Worm (Caenorhabditis elegans) whole organism, L4 larva: ENCODE results near the gene C13B9.2.

Experiments
- F26F4.8 ChIP-seq: fragments of 200-800 bp; sonication (Bioruptor generic); conservative IDR thresholded peaks from 2 replicates; pipeline ENCODE4 v1.3.6; 2022; ENCODE audit warnings: missing genetic modification characterization, missing compliant biosample characterization
- F37D6.2 ChIP-seq: sonication (generic microtip); optimal IDR thresholded peaks from 2 replicates; lab custom pipeline; 2016; ENCODE audit warnings: mild to moderate bottlenecking, missing genetic modification characterization, missing compliant biosample characterization
- T20F7.1 ChIP-seq: fragments of 200-800 bp; sonication (Bioruptor generic); optimal IDR thresholded peaks from 2 replicates; lab custom pipeline; 2018; ENCODE audit warnings: mild to moderate bottlenecking, missing genetic modification characterization, missing compliant biosample characterization
- aha-1 ChIP-seq: fragments of 150-350 bp; peaks from one replicate; lab custom pipeline; 2014; ENCODE audit warnings: missing biosample characterization, missing genetic modification characterization
- aly-2 ChIP-seq: sonication (generic microtip); optimal IDR thresholded peaks from 2 replicates; lab custom pipeline; 2018; ENCODE audit warnings: missing biosample characterization, missing genetic modification characterization
- arid-1 ChIP-seq: fragments of 200-800 bp; sonication (Bioruptor generic); conservative IDR thresholded peaks from 2 replicates; pipeline ENCODE4 v1.3.6; 2022; ENCODE audit warnings: missing genetic modification reagents, missing genetic modification characterization, missing compliant biosample characterization
- ceh-20 ChIP-seq: fragments of 200-800 bp; sonication (Bioruptor generic); IDR thresholded peaks from 2 replicates; pipeline ENCODE4 v1.3.6; 2022; ENCODE audit warnings: missing genetic modification reagents, missing genetic modification characterization, missing compliant biosample characterization
- ceh-44 ChIP-seq: fragments of 200-800 bp; sonication (Bioruptor generic); IDR thresholded peaks from 2 replicates; pipeline ENCODE4 v1.3.6; 2022; ENCODE audit warnings: missing genetic modification reagents, missing genetic modification characterization, missing compliant biosample characterization
- ces-1 ChIP-seq: fragments of 150-350 bp; sonication (generic microtip); optimal IDR thresholded peaks from 4 replicates; lab custom pipeline; 2014; ENCODE audit warnings: missing biosample characterization, missing genetic modification reagents, missing genetic modification characterization
- daf-12 ChIP-seq: fragments of 150-350 bp; optimal IDR thresholded peaks from 2 replicates; lab custom pipeline; 2014; ENCODE audit warnings: missing biosample characterization, missing genetic modification reagents, missing genetic modification characterization
- daf-16 ChIP-seq, 3 experiments: sonication (generic microtip); optimal IDR thresholded peaks; 2 replicates each; lab custom pipeline; 2016 to 2017; ENCODE audit warnings: missing genetic modification characterization in 3 of 3, missing genetic modification reagents in 3 of 3, mild to moderate bottlenecking in 2 of 3, missing compliant biosample characterization in 2 of 3, missing biosample characterization in 1 of 3, moderate library complexity in 1 of 3
- daf-8 ChIP-seq: fragments of 200-800 bp; sonication (Bioruptor generic); IDR thresholded peaks from 2 replicates; pipeline ENCODE4 v1.3.6; 2022; ENCODE audit warnings: missing genetic modification characterization, missing compliant biosample characterization
- dmd-9 ChIP-seq: fragments of 200-800 bp; sonication (Bioruptor generic); IDR thresholded peaks from 2 replicates; pipeline ENCODE4 v1.3.6; 2022; ENCODE audit warnings: missing genetic modification reagents, missing genetic modification characterization, missing compliant biosample characterization
- dpl-1 ChIP-seq: fragments of 150-350 bp; optimal IDR thresholded peaks from 2 replicates; lab custom pipeline; 2014; ENCODE audit warnings: missing biosample characterization, missing genetic modification reagents, missing genetic modification characterization
- dve-1 ChIP-seq: sonication (generic microtip); optimal IDR thresholded peaks from 2 replicates; lab custom pipeline; 2017; ENCODE audit warnings: antibody characterized with exemption, mild to moderate bottlenecking, missing genetic modification characterization, missing compliant biosample characterization; ENCODE audit not compliant: insufficient read depth
- egl-43 ChIP-seq: fragments of 200-800 bp; sonication (Bioruptor generic); IDR thresholded peaks from 2 replicates; pipeline ENCODE4 v1.3.6; 2022; ENCODE audit warnings: missing genetic modification reagents, missing genetic modification characterization, missing compliant biosample characterization
- hlh-11 ChIP-seq: fragments of 200-800 bp; sonication (Bioruptor generic); optimal IDR thresholded peaks from 2 replicates; lab custom pipeline; 2018; ENCODE audit warnings: mild to moderate bottlenecking, missing genetic modification characterization, missing compliant biosample characterization
- hlh-30 ChIP-seq: sonication (generic microtip); optimal IDR thresholded peaks from 2 replicates; lab custom pipeline; 2017; ENCODE audit warnings: antibody characterized with exemption, mild to moderate bottlenecking, missing genetic modification characterization, missing compliant biosample characterization; ENCODE audit not compliant: insufficient read depth
- lin-1 ChIP-seq: fragments of 200-800 bp; sonication (Bioruptor generic); IDR thresholded peaks from 2 replicates; pipeline ENCODE4 v1.3.6; 2022; ENCODE audit warnings: missing genetic modification reagents, missing genetic modification characterization, missing compliant biosample characterization
- lin-38 ChIP-seq: fragments of 200-800 bp; sonication (Bioruptor generic); IDR thresholded peaks from 2 replicates; pipeline ENCODE4 v1.3.6; 2022; ENCODE audit warnings: missing genetic modification reagents, missing genetic modification characterization, missing compliant biosample characterization
- lsy-2 ChIP-seq, 2 experiments: fragments of 150-350 bp in 1 of 2; sonication (generic microtip) in 1 of 2; optimal IDR thresholded peaks; 2 replicates each; lab custom pipeline; 2014 to 2017; ENCODE audit warnings: missing biosample characterization in 2 of 2, missing genetic modification characterization in 2 of 2
- madf-5 ChIP-seq, 2 experiments: fragments of 200-800 bp; sonication (Bioruptor generic); IDR thresholded peaks; 2 replicates each; pipeline ENCODE4 v1.3.6; 2022; ENCODE audit warnings: missing compliant biosample characterization in 2 of 2, missing genetic modification characterization in 2 of 2
- mep-1 ChIP-seq: fragments of 150-350 bp; sonication (generic microtip); optimal IDR thresholded peaks from 3 replicates; lab custom pipeline; 2014; ENCODE audit warnings: missing biosample characterization, missing genetic modification characterization
- mes-2 ChIP-seq: sonication (generic microtip); optimal IDR thresholded peaks from 2 replicates; lab custom pipeline; 2016; ENCODE audit warnings: missing genotype, mild to moderate bottlenecking, missing genetic modification characterization, missing compliant biosample characterization; ENCODE audit not compliant: poor library complexity, severe bottlenecking
- mxl-2 ChIP-seq: fragments of 200-800 bp; sonication (Bioruptor generic); conservative IDR thresholded peaks from 2 replicates; pipeline ENCODE4 v1.3.6; 2022; ENCODE audit warnings: missing genetic modification reagents, missing genetic modification characterization, missing compliant biosample characterization
- nhr-10 ChIP-seq: fragments of 150-350 bp; optimal IDR thresholded peaks from 2 replicates; lab custom pipeline; 2014; ENCODE audit warnings: missing biosample characterization, missing genetic modification characterization
- nhr-11 ChIP-seq: fragments of 150-350 bp; optimal IDR thresholded peaks from 2 replicates; lab custom pipeline; 2014; ENCODE audit warnings: missing biosample characterization, missing genetic modification characterization
- nhr-28 ChIP-seq: fragments of 150-350 bp; optimal IDR thresholded peaks from 2 replicates; lab custom pipeline; 2014; ENCODE audit warnings: missing biosample characterization, missing genetic modification characterization
- nhr-41 ChIP-seq: fragments of 200-800 bp; sonication (Bioruptor generic); IDR thresholded peaks from 2 replicates; pipeline ENCODE4 v1.3.6; 2022; ENCODE audit warnings: missing genetic modification reagents, missing genetic modification characterization, missing compliant biosample characterization
- nhr-48 ChIP-seq: sonication (generic microtip); optimal IDR thresholded peaks from 2 replicates; lab custom pipeline; 2016; ENCODE audit warnings: mild to moderate bottlenecking, missing genetic modification characterization, missing compliant biosample characterization
- pqm-1 ChIP-seq: sonication (generic microtip); optimal IDR thresholded peaks from 2 replicates; lab custom pipeline; 2017; ENCODE audit warnings: missing biosample characterization, missing genetic modification characterization
- rbr-2 ChIP-seq: sonication (generic microtip); optimal IDR thresholded peaks from 2 replicates; lab custom pipeline; 2016; ENCODE audit warnings: missing genotype, missing genetic modification characterization, missing compliant biosample characterization
- sdz-12 ChIP-seq: fragments of 200-800 bp; sonication (Bioruptor generic); optimal IDR thresholded peaks from 2 replicates; lab custom pipeline; 2018; ENCODE audit warnings: mild to moderate bottlenecking, missing genetic modification characterization, missing compliant biosample characterization
- snpc-4 ChIP-seq: fragments of 150-350 bp; optimal IDR thresholded peaks from 2 replicates; lab custom pipeline; 2014; ENCODE audit warnings: missing biosample characterization, missing genetic modification characterization
- tra-1 ChIP-seq: fragments of 200-800 bp; sonication (Bioruptor generic); IDR thresholded peaks from 2 replicates; pipeline ENCODE4 v1.3.6; 2022; ENCODE audit warnings: missing genetic modification reagents, missing genetic modification characterization, missing compliant biosample characterization
- ztf-7 ChIP-seq: fragments of 150-350 bp; optimal IDR thresholded peaks from 2 replicates; lab custom pipeline; 2014; ENCODE audit warnings: missing biosample characterization, missing genetic modification characterization

Gene C13B9.2

DNA sequence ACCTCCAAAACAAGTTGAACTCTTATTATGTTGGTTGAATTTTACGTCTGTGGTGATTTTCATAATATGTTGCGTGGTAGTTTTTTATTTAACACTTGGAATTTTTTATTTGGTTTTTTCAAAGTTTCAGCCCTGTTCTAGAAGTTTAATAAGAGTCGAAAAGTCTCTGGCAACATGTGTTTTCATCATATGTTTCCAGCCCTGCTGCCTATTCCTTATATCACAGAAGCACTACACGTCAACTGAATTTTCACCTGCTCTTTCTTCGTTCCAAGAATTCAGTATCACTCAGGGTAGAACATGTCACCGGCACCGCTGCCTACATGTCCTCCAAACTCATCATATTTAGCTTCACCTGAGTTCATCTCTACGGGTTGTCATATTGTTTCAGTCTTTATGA, 9.5 kb upstream of the C13B9.2 start, which contains the start of gene srh-40:
Gene srh-40, plus strand, starts transcription at position 301 of the 400 bp plus-strand sequence.
- TF ChIP-seq nhr-41 (GFP tag; lab: Robert Waterston, UW) = no peak
- no peak for TF ChIP-seq sdz-12
- TF ChIP-seq ceh-20 (GFP tag; lab: Robert Waterston, UW) = no peak
- TF ChIP-seq lin-1 = no peak
- TF ChIP-seq dpl-1 = no peak
- TF ChIP-seq nhr-48 (tag; lab: Kevin White, UChicago) = no peak
- no peak for TF ChIP-seq tra-1 (GFP tag; lab: Robert Waterston, UW)
- no peak for TF ChIP-seq snpc-4 (tag; lab: Kevin White, UChicago)
- no peak for TF ChIP-seq daf-8 (GFP tag; lab: Robert Waterston, UW)
- TF ChIP-seq nhr-10 (tag; lab: Kevin White, UChicago) = no peak
- no peak for TF ChIP-seq mxl-2
- TF ChIP-seq daf-16 (GFP tag; optimal IDR thresholded peaks at IDR 0.05; lab: Kevin White, UChicago) = no peak
- no peak for TF ChIP-seq daf-16 (tag; optimal IDR thresholded peaks at IDR 0.05; lab: Kevin White, UChicago)
- TF ChIP-seq F37D6.2 = no peak
- TF ChIP-seq ces-1 (GFP tag; lab: Kevin White, UChicago) = no peak
- TF ChIP-seq aly-2 (tag; lab: Kevin White, UChicago) = no peak
- TF ChIP-seq ceh-44 (GFP tag; lab: Robert Waterston, UW) = no peak
- TF ChIP-seq, all 104 proteins: peak for 0

DNA sequence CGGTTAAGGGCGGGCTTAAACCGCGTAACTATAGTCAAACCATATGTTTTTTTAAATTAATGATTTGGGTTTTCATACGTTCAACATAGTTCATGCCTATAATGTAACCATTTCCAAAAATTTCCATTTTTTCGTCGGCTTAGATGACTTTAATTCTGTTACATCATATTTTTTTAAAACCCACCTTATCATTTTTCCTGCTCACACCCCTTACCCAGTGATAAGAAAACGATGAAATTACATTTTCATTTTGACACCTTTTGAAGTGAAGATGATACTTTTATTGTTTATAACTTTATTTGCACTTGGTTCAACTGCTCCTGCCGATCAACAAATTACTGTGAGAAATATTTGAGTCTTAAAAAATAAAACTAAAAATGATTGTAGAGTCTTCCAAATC, 7.8 kb upstream of the C13B9.2 start, which contains the start of gene ctsa-4.2:
Gene ctsa-4.2, plus strand, starts transcription at position 247 of the 400 bp plus-strand sequence.
- peak; percentile 39 for TF ChIP-seq hlh-11 (tag; lab: Kevin White, UChicago)
- TF ChIP-seq madf-5 (GFP tag; IDR thresholded peaks at IDR 0.05; lab: Robert Waterston, UW) = no peak
- peak; percentile 59 for TF ChIP-seq dve-1 (tag; lab: Kevin White, UChicago)
- peak; percentile 81 for TF ChIP-seq pqm-1
- peak; percentile 74 for TF ChIP-seq ztf-7 (tag; lab: Kevin White, UChicago)
- no peak for TF ChIP-seq daf-16 (GFP tag; optimal IDR thresholded peaks at IDR 0.05; lab: Kevin White, UChicago)
- TF ChIP-seq daf-16 (tag; optimal IDR thresholded peaks at IDR 0.05; lab: Kevin White, UChicago) = peak; percentile 57
- TF ChIP-seq arid-1 (GFP tag; lab: Robert Waterston, UW) = no peak
- TF ChIP-seq nhr-28 (tag; lab: Kevin White, UChicago) = peak; percentile 31
- TF ChIP-seq nhr-11 (tag; lab: Kevin White, UChicago) = no peak
- TF ChIP-seq, all 104 proteins: peak for 6

DNA sequence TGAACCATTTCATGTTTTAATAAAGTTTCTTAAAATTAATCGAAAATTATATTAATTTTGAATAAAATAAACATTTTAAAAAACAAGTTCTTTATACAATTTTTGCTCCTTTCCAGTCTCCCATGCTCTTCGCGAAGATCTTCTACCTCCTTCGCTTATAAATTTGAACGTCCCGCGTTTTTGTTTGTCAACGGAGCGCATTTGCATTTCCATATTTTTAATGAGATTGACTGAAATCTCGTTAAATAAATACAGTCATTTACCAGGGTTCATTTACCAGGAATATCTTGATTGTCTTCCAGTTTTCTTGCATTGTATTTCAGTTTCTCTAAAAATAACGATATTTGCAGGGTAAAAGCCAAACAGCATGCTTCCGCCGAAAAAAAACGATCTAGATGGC, 5.0 kb upstream of the C13B9.2 start, which contains the start of gene cmtr-2:
Gene cmtr-2, plus strand, starts transcription at position 351 of the 400 bp plus-strand sequence.
- TF ChIP-seq dmd-9 (GFP tag; lab: Robert Waterston, UW) = no peak
- TF ChIP-seq dpl-1 = peak; percentile 92
- TF ChIP-seq lin-38 (GFP tag; lab: Robert Waterston, UW) = peak; percentile 94
- peak; percentile 31 for TF ChIP-seq T20F7.1 (GFP tag; lab: Kevin White, UChicago)
- TF ChIP-seq mes-2 (tag; lab: Kevin White, UChicago) = peak; percentile 79
- peak in 1 of 2 experiments; percentile 70 for TF ChIP-seq lsy-2 (tag; optimal IDR thresholded peaks at IDR 0.05; lab: Kevin White, UChicago)
- TF ChIP-seq mep-1 (tag; lab: Kevin White, UChicago) = peak; percentile 67
- no peak for TF ChIP-seq egl-43 (GFP tag; lab: Robert Waterston, UW)
- TF ChIP-seq daf-12 (tag; lab: Kevin White, UChicago) = no peak
- peak; percentile 50 for TF ChIP-seq dve-1 (tag; lab: Kevin White, UChicago)
- peak; percentile 97 for TF ChIP-seq aha-1 (tag; lab: Kevin White, UChicago)
- no peak for TF ChIP-seq nhr-48 (tag; lab: Kevin White, UChicago)
- peak; percentile 11 for TF ChIP-seq hlh-30 (tag; lab: Kevin White, UChicago)
- TF ChIP-seq F26F4.8 = no peak
- no peak for TF ChIP-seq daf-16 (GFP tag; optimal IDR thresholded peaks at IDR 0.05; lab: Kevin White, UChicago)
- peak; percentile 28 for TF ChIP-seq daf-16 (tag; optimal IDR thresholded peaks at IDR 0.05; lab: Kevin White, UChicago)
- peak; percentile 12 for TF ChIP-seq rbr-2 (tag; lab: Kevin White, UChicago)
